Fruit fly (Drosophila melanogaster) whole organism, embryonic: Measurements from ENCODE around the gene CG6878.

Source experiments
- Atf-2 ChIP-seq: fragments of 200-800 bp; sonication (Bioruptor generic); optimal IDR thresholded peaks from 2 replicates; lab custom pipeline; 2016; ENCODE audit warnings: missing biosample characterization, missing genetic modification characterization
- CG10654 ChIP-seq: fragments of 200-800 bp; sonication (Bioruptor generic); optimal IDR thresholded peaks from 2 replicates; lab custom pipeline; 2016; ENCODE audit warnings: missing biosample characterization, missing genetic modification characterization
- CG10979 ChIP-seq: fragments of 200-800 bp; sonication (Bioruptor generic); optimal IDR thresholded peaks from 2 replicates; lab custom pipeline; 2018; ENCODE audit warnings: missing biosample characterization, mild to moderate bottlenecking, missing genetic modification characterization, moderate library complexity
- CG1233 ChIP-seq: fragments of 200-800 bp; sonication (Bioruptor generic); optimal IDR thresholded peaks from 4 replicates; lab custom pipeline; 2018; ENCODE audit warnings: missing biosample characterization, mild to moderate bottlenecking, missing genetic modification characterization
- CG12769 ChIP-seq: fragments of 200-800 bp; sonication (Bioruptor generic); optimal IDR thresholded peaks from 2 replicates; lab custom pipeline; 2019; ENCODE audit warnings: missing biosample characterization, mild to moderate bottlenecking, missing genetic modification characterization, moderate library complexity
- CG15601 ChIP-seq: fragments of 200-800 bp; sonication (Bioruptor generic); optimal IDR thresholded peaks from 3 replicates; lab custom pipeline; 2019; ENCODE audit warnings: missing biosample characterization, mild to moderate bottlenecking, missing genetic modification characterization, moderate library complexity
- CG18599 ChIP-seq: fragments of 200-800 bp; sonication (Bioruptor generic); optimal IDR thresholded peaks from 3 replicates; lab custom pipeline; 2017; ENCODE audit warnings: missing biosample characterization, missing genetic modification characterization, mild to moderate bottlenecking, moderate library complexity, missing genetic modification reagents
- CG2199 ChIP-seq: fragments of 200-800 bp; sonication (Bioruptor generic); IDR thresholded peaks from 3 replicates; pipeline ENCODE4 v1.3.6; 2022; ENCODE audit warnings: missing biosample characterization, missing genetic modification characterization
- CG3065 ChIP-seq: fragments of 200-800 bp; sonication (Bioruptor generic); optimal IDR thresholded peaks from 2 replicates; lab custom pipeline; 2016; ENCODE audit warnings: missing biosample characterization, missing genetic modification characterization
- CG31441 ChIP-seq: fragments of 200-800 bp; sonication (Bioruptor generic); IDR thresholded peaks from 2 replicates; pipeline ENCODE4 v1.3.6; 2022; ENCODE audit warnings: missing biosample characterization, missing genetic modification characterization
- CG3838 ChIP-seq: fragments of 200-800 bp; sonication (Bioruptor generic); optimal IDR thresholded peaks from 3 replicates; lab custom pipeline; 2016; ENCODE audit warnings: missing biosample characterization, missing genetic modification characterization
- CG42726 ChIP-seq: fragments of 200-800 bp; sonication (Bioruptor generic); IDR thresholded peaks from 2 replicates; pipeline ENCODE4 v1.3.6; 2022; ENCODE audit warnings: missing biosample characterization, missing genetic modification characterization; ENCODE audit not compliant: partially characterized antibody
- CG5180 ChIP-seq: fragments of 200-800 bp; sonication (Bioruptor generic); optimal IDR thresholded peaks from 3 replicates; lab custom pipeline; 2017; ENCODE audit warnings: missing biosample characterization, missing genetic modification characterization, mild to moderate bottlenecking, moderate library complexity, missing genetic modification reagents
- CG5245 ChIP-seq: fragments of 200-800 bp; sonication (Bioruptor generic); optimal IDR thresholded peaks from 3 replicates; lab custom pipeline; 2016; ENCODE audit warnings: missing biosample characterization, missing genetic modification characterization
- CG7839 ChIP-seq: fragments of 200-800 bp; sonication (Bioruptor generic); optimal IDR thresholded peaks from 3 replicates; lab custom pipeline; 2018; ENCODE audit warnings: missing biosample characterization, mild to moderate bottlenecking, missing genetic modification characterization, moderate library complexity
- CG7928 ChIP-seq: fragments of 200-800 bp; sonication (Bioruptor generic); optimal IDR thresholded peaks from 2 replicates; lab custom pipeline; 2017; ENCODE audit warnings: missing biosample characterization, mild to moderate bottlenecking, missing genetic modification characterization
- CG7987 ChIP-seq: fragments of 200-800 bp; sonication (Bioruptor generic); optimal IDR thresholded peaks from 2 replicates; lab custom pipeline; 2018; ENCODE audit warnings: missing biosample characterization, mild to moderate bottlenecking, missing genetic modification characterization, moderate library complexity
- CG9797 ChIP-seq: fragments of 200-800 bp; sonication (Bioruptor generic); optimal IDR thresholded peaks from 3 replicates; lab custom pipeline; 2018; ENCODE audit warnings: missing biosample characterization, mild to moderate bottlenecking, missing genetic modification characterization
- CrebB ChIP-seq: fragments of 200-800 bp; sonication (Bioruptor generic); optimal IDR thresholded peaks from 3 replicates; lab custom pipeline; 2018; ENCODE audit warnings: missing biosample characterization, mild to moderate bottlenecking, missing genetic modification characterization
- Deaf1 ChIP-seq: fragments of 200-800 bp; optimal IDR thresholded peaks from 3 replicates; lab custom pipeline; 2019; ENCODE audit warnings: missing biosample characterization, mild to moderate bottlenecking, missing genetic modification characterization, moderate library complexity
- E2f1 ChIP-seq: fragments of 200-800 bp; sonication (Bioruptor generic); IDR thresholded peaks from 2 replicates; pipeline ENCODE4 v1.3.6; 2022; ENCODE audit warnings: missing biosample characterization, missing genetic modification characterization
- Ets65A ChIP-seq: fragments of 200-800 bp; sonication (Bioruptor generic); peaks from one replicate; lab custom pipeline; 2016; ENCODE audit warnings: missing biosample characterization, missing genetic modification characterization
- Ets97D ChIP-seq: fragments of 200-800 bp; sonication (Bioruptor generic); optimal IDR thresholded peaks from 3 replicates; lab custom pipeline; 2016; ENCODE audit warnings: missing biosample characterization, missing genetic modification characterization
- Fer2 ChIP-seq: fragments of 200-800 bp; sonication (Bioruptor generic); optimal IDR thresholded peaks from 2 replicates; lab custom pipeline; 2018; ENCODE audit warnings: missing biosample characterization, mild to moderate bottlenecking, missing genetic modification characterization, moderate library complexity
- MESR4 ChIP-seq: fragments of 200-800 bp; sonication (Bioruptor generic); optimal IDR thresholded peaks from 2 replicates; lab custom pipeline; 2018; ENCODE audit warnings: missing biosample characterization, mild to moderate bottlenecking, missing genetic modification characterization, moderate library complexity
- Meics ChIP-seq: fragments of 200-800 bp; sonication (Bioruptor generic); optimal IDR thresholded peaks from 2 replicates; lab custom pipeline; 2017; ENCODE audit warnings: missing biosample characterization, mild to moderate bottlenecking, missing genetic modification characterization
- Ptx1 ChIP-seq: fragments of 200-800 bp; sonication (Bioruptor generic); IDR thresholded peaks from 2 replicates; pipeline ENCODE4 v1.3.6; 2022; ENCODE audit warnings: missing biosample characterization, missing genetic modification characterization
- Sin3A ChIP-seq: fragments of >200 bp; optimal IDR thresholded peaks from 2 replicates; lab custom pipeline; 2018
- Tbp ChIP-seq: fragments of >200 bp; optimal IDR thresholded peaks from 2 replicates; lab custom pipeline; 2018; ENCODE audit warnings: missing biosample characterization, missing genetic modification characterization
- ara ChIP-seq: fragments of 200-800 bp; sonication (Bioruptor generic); IDR thresholded peaks from 2 replicates; pipeline ENCODE4 v1.3.6; 2022; ENCODE audit warnings: missing biosample characterization, missing genetic modification characterization
- bigmax ChIP-seq: fragments of 200-800 bp; sonication (Bioruptor generic); optimal IDR thresholded peaks from 2 replicates; lab custom pipeline; 2018; ENCODE audit warnings: missing biosample characterization, mild to moderate bottlenecking, missing genetic modification characterization
- cato ChIP-seq: fragments of 200-800 bp; sonication (Bioruptor generic); optimal IDR thresholded peaks from 2 replicates; lab custom pipeline; 2016; ENCODE audit warnings: missing biosample characterization, missing genetic modification characterization, borderline replicate concordance
- crol ChIP-seq: fragments of 200-800 bp; sonication (Bioruptor generic); IDR thresholded peaks from 2 replicates; pipeline ENCODE4 v1.3.6; 2022; ENCODE audit warnings: missing biosample characterization, missing genetic modification characterization
- en ChIP-seq: fragments of 200-800 bp; sonication (Bioruptor generic); optimal IDR thresholded peaks from 2 replicates; lab custom pipeline; 2016; ENCODE audit warnings: missing biosample characterization, missing genetic modification characterization
- fd3F ChIP-seq: fragments of 200-800 bp; sonication (Bioruptor generic); optimal IDR thresholded peaks from 2 replicates; lab custom pipeline; 2018; ENCODE audit warnings: missing biosample characterization, mild to moderate bottlenecking, missing genetic modification characterization, moderate library complexity
- fd64A ChIP-seq: fragments of 200-800 bp; sonication (Bioruptor generic); optimal IDR thresholded peaks from 3 replicates; lab custom pipeline; 2018; ENCODE audit warnings: missing biosample characterization, mild to moderate bottlenecking, missing genetic modification characterization
- grn ChIP-seq: fragments of 200-800 bp; sonication (Bioruptor generic); optimal IDR thresholded peaks from 3 replicates; lab custom pipeline; 2017; ENCODE audit warnings: missing biosample characterization, missing genetic modification characterization
- hb ChIP-seq: fragments of 200-800 bp; sonication (Bioruptor generic); IDR thresholded peaks from 3 replicates; pipeline ENCODE4 v1.3.6; 2022; ENCODE audit warnings: missing biosample characterization, missing genetic modification characterization; ENCODE audit not compliant: partially characterized antibody
- hbn ChIP-seq: fragments of 200-800 bp; sonication (Bioruptor generic); IDR thresholded peaks from 2 replicates; pipeline ENCODE4 v1.3.6; 2022; ENCODE audit warnings: missing biosample characterization, missing genetic modification characterization; ENCODE audit not compliant: partially characterized antibody
- ind ChIP-seq: fragments of 200-800 bp; sonication (Bioruptor generic); optimal IDR thresholded peaks from 3 replicates; lab custom pipeline; 2016; ENCODE audit warnings: missing biosample characterization, missing genetic modification characterization
- jumu ChIP-seq: fragments of 200-800 bp; sonication (Bioruptor generic); optimal IDR thresholded peaks from 3 replicates; lab custom pipeline; 2016; ENCODE audit warnings: missing biosample characterization, missing genetic modification characterization
- pan ChIP-seq, 4 experiments: fragments of >200 bp in 3 of 4; fragments of 200-800 bp in 1 of 4; sonication (Bioruptor generic) in 1 of 4; optimal IDR thresholded peaks in 3 of 4; IDR thresholded peaks in 1 of 4; 2 replicates each; pipeline versions ENCODE4 v1.3.6 to Lab custom; 2017 to 2022; ENCODE audit warnings: missing biosample characterization in 2 of 4, missing genetic modification characterization in 2 of 4, mixed read lengths in 1 of 4
- sens-2 ChIP-seq: fragments of 200-800 bp; sonication (Bioruptor generic); IDR thresholded peaks from 2 replicates; pipeline ENCODE4 v1.3.6; 2022; ENCODE audit warnings: missing biosample characterization, missing genetic modification characterization
- sim ChIP-seq: fragments of 200-800 bp; sonication (Bioruptor generic); IDR thresholded peaks from 2 replicates; pipeline ENCODE4 v1.3.6; 2022; ENCODE audit warnings: missing biosample characterization, missing genetic modification characterization
- tgo ChIP-seq: fragments of 200-800 bp; sonication (Bioruptor generic); IDR thresholded peaks from 3 replicates; pipeline ENCODE4 v1.3.6; 2022; ENCODE audit warnings: missing biosample characterization, missing genetic modification characterization
- tio ChIP-seq: fragments of 200-800 bp; sonication (Bioruptor generic); optimal IDR thresholded peaks from 2 replicates; lab custom pipeline; 2017; ENCODE audit warnings: missing biosample characterization, missing genetic modification characterization, inconsistent platforms
- tll ChIP-seq, 2 experiments: fragments of 200-800 bp in 1 of 2; fragments of >200 bp in 1 of 2; sonication (Bioruptor generic) in 1 of 2; optimal IDR thresholded peaks; 2 replicates each; lab custom pipeline; 2017 to 2019; ENCODE audit warnings: missing biosample characterization in 2 of 2, missing genetic modification characterization in 2 of 2, mild to moderate bottlenecking in 1 of 2, moderate library complexity in 1 of 2
- twi ChIP-seq: fragments of 200-800 bp; optimal IDR thresholded peaks from 2 replicates; lab custom pipeline; 2019; ENCODE audit warnings: missing biosample characterization, mild to moderate bottlenecking, missing genetic modification characterization, moderate library complexity
- usp ChIP-seq: fragments of >200 bp; optimal IDR thresholded peaks from 2 replicates; lab custom pipeline; 2017; ENCODE audit warnings: missing biosample characterization, missing genetic modification characterization
- zf30C ChIP-seq: fragments of 200-800 bp; sonication (Bioruptor generic); optimal IDR thresholded peaks from 3 replicates; lab custom pipeline; 2018; ENCODE audit warnings: missing biosample characterization, mild to moderate bottlenecking, missing genetic modification characterization

The CG6878 gene

DNA sequence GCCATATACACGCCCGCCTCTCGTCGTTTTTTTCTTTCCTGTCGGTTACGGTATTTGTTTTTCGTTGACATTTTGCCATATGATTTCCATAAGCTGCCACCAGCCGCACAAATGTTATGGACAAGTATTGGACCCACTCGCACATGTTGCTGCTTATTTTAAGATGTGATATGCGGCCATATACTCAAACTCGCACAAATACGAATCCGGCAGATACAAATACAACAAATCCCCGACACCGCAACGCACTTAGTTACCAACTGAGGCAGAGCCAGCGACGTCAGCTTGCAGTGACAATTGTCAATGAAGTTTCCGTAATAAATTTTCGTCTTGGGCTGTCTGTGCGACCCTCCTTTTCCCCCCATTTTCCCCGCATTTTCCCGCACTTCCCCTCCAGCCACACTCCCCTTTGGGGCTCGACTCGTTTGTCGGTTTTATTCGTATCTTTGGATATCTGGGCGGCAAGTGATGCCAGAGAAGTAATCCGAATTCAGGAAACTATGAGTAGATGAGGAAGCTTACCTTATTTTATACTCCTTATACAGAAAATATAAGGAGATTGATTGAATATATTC, 15.1 kb downstream of the CG6878 start:
- TF ChIP-seq twi (tag; lab: Kevin White, UChicago) (peak; percentile 72), pan (optimal IDR thresholded peaks at IDR 0.05; lab: Kevin White, UChicago) (no peak), pan (GFP tag; optimal IDR thresholded peaks at IDR 0.05 in 1 of 2, IDR thresholded peaks at IDR 0.05 in 1 of 2) (no peak), CG18599 (GFP tag; lab: Kevin White, UChicago) (no peak), Deaf1 (tag; lab: Kevin White, UChicago) (peak; percentile 13), fd3F (no peak), fd64A (no peak), CG3838 (GFP tag; lab: Kevin White, UChicago) (no peak), sim (GFP tag; lab: Robert Waterston, UW) (no peak), Tbp (GFP tag; lab: Kevin White, UChicago) (no peak), CG7839 (no peak), en (GFP tag; lab: Kevin White, UChicago) (no peak), Ets97D (GFP tag; lab: Kevin White, UChicago) (no peak), CG7987 (GFP tag; lab: Kevin White, UChicago) (no peak), E2f1 (GFP tag; lab: Robert Waterston, UW) (0 out of 2 replicates have a peak, but pooled peaks have one; percentile 7), CG42726 (GFP tag; lab: Robert Waterston, UW) (no peak), tll (GFP tag; optimal IDR thresholded peaks at IDR 0.05; lab: Kevin White, UChicago) (no peak), cato (no peak), Atf-2 (GFP tag; lab: Kevin White, UChicago) (no peak), hb (GFP tag; lab: Robert Waterston, UW) (no peak), ind (GFP tag; lab: Kevin White, UChicago) (no peak), tio (no peak), CG2199 (GFP tag; lab: Robert Waterston, UW) (0 out of 3 replicates have a peak, but pooled peaks have one; percentile 62), Meics (GFP tag; lab: Kevin White, UChicago) (no peak), Ptx1 (no peak), CG7928 (GFP tag; lab: Kevin White, UChicago) (no peak), CG10979 (tag; lab: Kevin White, UChicago) (no peak), crol (GFP tag; lab: Robert Waterston, UW) (peak; percentile 95), CG1233 (GFP tag; lab: Kevin White, UChicago) (no peak), CG9797 (GFP tag; lab: Kevin White, UChicago) (no peak), ara (GFP tag; lab: Robert Waterston, UW) (no peak), Ets65A (GFP tag; lab: Kevin White, UChicago) (peak; percentile 6), jumu (GFP tag; lab: Kevin White, UChicago) (no peak), MESR4 (GFP tag; lab: Kevin White, UChicago) (no peak), zf30C (GFP tag; lab: Kevin White, UChicago) (no peak), Fer2 (tag; lab: Kevin White, UChicago) (no peak), CrebB (tag; lab: Kevin White, UChicago) (no peak), CG31441 (GFP tag; lab: Robert Waterston, UW) (no peak), Sin3A (lab: Kevin White, UChicago) (no peak), usp (GFP tag; lab: Kevin White, UChicago) (no peak), CG10654 (GFP tag; lab: Kevin White, UChicago) (no peak), bigmax (GFP tag; lab: Kevin White, UChicago) (no peak), CG3065 (GFP tag; lab: Kevin White, UChicago) (no peak), tgo (GFP tag; lab: Robert Waterston, UW) (no peak), hbn (GFP tag; lab: Robert Waterston, UW) (no peak), CG12769 (no peak), CG5180 (GFP tag; lab: Kevin White, UChicago) (peak; percentile 59), CG5245 (no peak), CG15601 (tag; lab: Kevin White, UChicago) (no peak), sens-2 (GFP tag; lab: Robert Waterston, UW) (no peak), grn (GFP tag; lab: Kevin White, UChicago) (no peak)
